Fruit fly (Drosophila melanogaster) whole organism: ENCODE measurements around the gene PolE2.

Experiments used
- CG8478 ChIP-seq: fragments of >200 bp; optimal IDR thresholded peaks from 2 replicates; lab custom pipeline; 2018; ENCODE audit warnings: inconsistent platforms
- Dll ChIP-seq: fragments of >200 bp; optimal IDR thresholded peaks from 2 replicates; lab custom pipeline; 2017
- EcR ChIP-seq, 2 experiments: fragments of >200 bp; optimal IDR thresholded peaks; 2 replicates each; lab custom pipeline; 2017; ENCODE audit warnings: missing biosample characterization in 2 of 2, missing genetic modification characterization in 2 of 2, missing genetic modification reagents in 2 of 2
- pan ChIP-seq: fragments of >200 bp; optimal IDR thresholded peaks from 2 replicates; lab custom pipeline; 2017
- psq ChIP-seq: fragments of >200 bp; optimal IDR thresholded peaks from 2 replicates; lab custom pipeline; 2017
- usp ChIP-seq: fragments of >200 bp; optimal IDR thresholded peaks from 2 replicates; lab custom pipeline; 2017; ENCODE audit warnings: missing biosample characterization, missing genetic modification characterization, mixed read lengths

PolE2 gene

dm6 chr3L:5921216-5921615 lies 24.0 kb upstream of the PolE2 start, which contains the start of gene PXo:
Gene PXo (minus strand): TSS chr3L:5921316.
- TF ChIP-seq pan (lab: Kevin White, UChicago) (no peak), usp (GFP tag; lab: Kevin White, UChicago) (no peak), EcR (GFP tag; optimal IDR thresholded peaks at IDR 0.05; lab: Kevin White, UChicago) (no peak), CG8478 (no peak), psq (lab: Kevin White, UChicago) (no peak), Dll (no peak)

- TF ChIP-seq psq (lab: Kevin White, UChicago), result no peak
- no peak for TF ChIP-seq CG8478
- TF ChIP-seq pan (lab: Kevin White, UChicago), result no peak
- no peak for TF ChIP-seq usp (GFP tag; lab: Kevin White, UChicago)
- TF ChIP-seq Dll, result no peak
- no peak for TF ChIP-seq EcR (GFP tag; optimal IDR thresholded peaks at IDR 0.05; lab: Kevin White, UChicago)
Measured at dm6 chr3L:5920778-5921177, 23.5 kb upstream of the PolE2 start.

DNA sequence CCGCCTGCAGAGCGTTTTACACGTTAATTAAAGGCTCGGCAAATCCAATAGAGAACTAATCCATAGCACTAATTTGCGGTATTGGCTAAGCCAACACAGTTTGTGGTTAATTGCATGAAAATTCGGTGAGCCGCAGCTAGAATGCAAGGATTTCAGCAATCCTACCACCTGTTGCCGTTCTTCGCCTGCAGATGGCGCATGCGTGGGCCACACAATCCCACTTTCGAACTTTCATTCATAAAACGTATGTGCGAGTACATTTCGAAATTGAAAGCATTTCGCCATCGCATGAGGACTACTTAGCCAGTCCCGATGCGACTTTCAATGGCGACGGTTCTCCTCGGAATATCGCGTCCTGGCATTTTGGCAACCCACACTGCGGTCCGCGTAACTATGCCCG lies 9.8 kb upstream of the PolE2 start, which contains the start of gene CG13288:
Gene CG13288, plus strand, starts transcription at position 305 of the 400 bp plus-strand sequence.
- TF ChIP-seq Dll, result no peak
- no peak for TF ChIP-seq CG8478
- no peak for TF ChIP-seq psq (lab: Kevin White, UChicago)
- TF ChIP-seq pan (lab: Kevin White, UChicago), result no peak
- TF ChIP-seq EcR (GFP tag; optimal IDR thresholded peaks at IDR 0.05; lab: Kevin White, UChicago), result no peak
- TF ChIP-seq usp (GFP tag; lab: Kevin White, UChicago), result no peak

dm6 chr3L:5906599-5906998 lies 9.4 kb upstream of the PolE2 start, which contains the start of gene CG10486:
Gene CG10486 (minus strand): TSS chr3L:5906699.
- TF ChIP-seq psq (lab: Kevin White, UChicago) (no peak), pan (lab: Kevin White, UChicago) (no peak), CG8478 (no peak), usp (GFP tag; lab: Kevin White, UChicago) (no peak), EcR (GFP tag; optimal IDR thresholded peaks at IDR 0.05; lab: Kevin White, UChicago) (no peak), Dll (no peak)

- no peak for TF ChIP-seq Dll
- TF ChIP-seq psq (lab: Kevin White, UChicago), result no peak
- no peak for TF ChIP-seq EcR (GFP tag; optimal IDR thresholded peaks at IDR 0.05; lab: Kevin White, UChicago)
- no peak for TF ChIP-seq CG8478
Measured at dm6 chr3L:5903955-5904354, 6.7 kb upstream of the PolE2 start, which contains the start of gene CG32413. Gene CG32413 (minus strand): TSS chr3L:5904055.

DNA sequence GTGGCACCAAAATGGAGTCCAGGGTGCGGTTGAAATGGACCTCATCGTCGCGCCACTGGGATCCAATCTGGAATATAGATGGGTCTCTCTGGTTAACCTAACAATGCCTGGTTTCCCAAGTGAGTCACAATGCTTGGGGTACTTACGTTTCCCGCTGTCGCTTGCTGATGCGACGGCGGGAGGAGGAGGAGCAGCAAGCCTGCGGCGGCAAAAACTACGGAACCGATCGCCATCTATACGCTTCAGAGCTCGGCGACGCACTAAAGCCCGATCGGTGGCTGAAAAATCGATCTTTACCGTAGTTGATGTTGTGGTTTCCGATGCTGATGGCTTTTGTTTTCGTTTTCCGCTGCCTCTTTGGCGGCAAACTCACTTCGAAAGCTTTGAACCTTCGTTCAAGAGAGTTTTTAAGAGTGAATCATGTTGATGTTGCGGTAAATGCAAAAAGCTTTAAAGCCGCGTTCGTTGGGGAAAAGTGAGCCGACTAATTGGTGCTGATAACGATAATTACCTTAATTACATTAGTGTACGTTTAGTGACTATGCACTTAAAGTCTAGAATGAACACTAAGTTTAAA lies 5.0 kb upstream of the PolE2 start, which contains the start of gene QC:
Gene QC, minus strand, starts transcription at position 268 of the 577 bp plus-strand sequence.
- TF ChIP-seq CG8478 (no peak), psq (lab: Kevin White, UChicago) (no peak), pan (lab: Kevin White, UChicago) (no peak), EcR (GFP tag; optimal IDR thresholded peaks at IDR 0.05; lab: Kevin White, UChicago) (no peak), usp (GFP tag; lab: Kevin White, UChicago) (no peak)

DNA sequence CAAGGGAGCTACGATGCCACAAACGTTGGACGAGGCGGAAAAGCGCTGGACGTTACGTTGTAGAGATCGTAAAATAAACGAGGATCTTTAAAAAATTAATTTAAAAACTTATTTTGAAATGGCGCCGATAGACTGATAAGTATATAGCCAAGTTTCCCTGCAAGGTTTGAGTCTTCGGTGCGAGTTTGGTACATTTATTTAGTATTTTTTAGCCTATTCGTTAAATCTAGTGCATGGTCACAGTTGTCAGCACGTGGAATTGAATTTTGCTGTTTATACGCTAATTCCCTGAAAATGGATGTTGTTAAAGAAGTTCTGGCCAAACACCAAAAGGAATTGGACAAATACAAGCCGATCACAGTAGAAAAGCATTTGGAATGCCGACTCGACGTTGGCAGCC lies 2.1 kb upstream of the PolE2 start, which contains the start of gene CG32409:
Gene CG32409, plus strand, starts transcription at position 224 of the 400 bp plus-strand sequence.
- TF ChIP-seq EcR (GFP tag; optimal IDR thresholded peaks at IDR 0.05; lab: Kevin White, UChicago) (no peak), pan (lab: Kevin White, UChicago) (no peak), Dll (no peak), psq (lab: Kevin White, UChicago) (no peak), usp (GFP tag; lab: Kevin White, UChicago) (no peak), CG8478 (no peak)

DNA sequence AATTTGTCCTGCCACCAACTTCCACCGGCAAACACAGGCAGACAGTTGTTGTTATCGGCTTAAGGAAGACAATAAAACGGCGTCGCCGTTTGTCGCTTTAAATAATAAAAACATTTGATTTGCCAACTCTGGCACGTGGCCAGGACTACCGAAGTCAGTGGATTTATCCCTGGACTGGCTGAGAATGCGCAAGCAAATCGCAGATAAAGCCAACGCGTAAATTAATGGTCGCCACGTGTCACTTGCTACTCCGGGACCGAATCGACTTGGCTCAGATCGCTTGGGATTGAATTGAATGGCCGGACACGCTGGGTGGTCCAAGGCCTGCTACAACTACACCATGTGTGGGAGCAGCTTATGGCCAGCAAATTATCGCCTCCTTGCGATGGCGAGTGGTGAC lies 4.2 kb downstream of the PolE2 start:
- TF ChIP-seq Dll (no peak), pan (lab: Kevin White, UChicago) (no peak), psq (lab: Kevin White, UChicago) (no peak), CG8478 (no peak), EcR (GFP tag; optimal IDR thresholded peaks at IDR 0.05; lab: Kevin White, UChicago) (no peak), usp (GFP tag; lab: Kevin White, UChicago) (no peak)

- TF ChIP-seq Dll, result no peak
- TF ChIP-seq EcR (GFP tag; optimal IDR thresholded peaks at IDR 0.05; lab: Kevin White, UChicago), result no peak
- no peak for TF ChIP-seq psq (lab: Kevin White, UChicago)
- TF ChIP-seq CG8478, result no peak
- TF ChIP-seq usp (GFP tag; lab: Kevin White, UChicago), result no peak
- TF ChIP-seq pan (lab: Kevin White, UChicago), result no peak
Measured at dm6 chr3L:5891812-5892211, 5.4 kb downstream of the PolE2 start.

- TF ChIP-seq usp (GFP tag; lab: Kevin White, UChicago) (no peak), pan (lab: Kevin White, UChicago) (no peak), EcR (GFP tag; optimal IDR thresholded peaks at IDR 0.05; lab: Kevin White, UChicago) (no peak), psq (lab: Kevin White, UChicago) (no peak), CG8478 (no peak), Dll (no peak)
Measured at dm6 chr3L:5891114-5891513, 6.1 kb downstream of the PolE2 start.

- no peak for TF ChIP-seq psq (lab: Kevin White, UChicago)
Measured at dm6 chr3L:5884735-5885134, 12.5 kb downstream of the PolE2 start.

DNA sequence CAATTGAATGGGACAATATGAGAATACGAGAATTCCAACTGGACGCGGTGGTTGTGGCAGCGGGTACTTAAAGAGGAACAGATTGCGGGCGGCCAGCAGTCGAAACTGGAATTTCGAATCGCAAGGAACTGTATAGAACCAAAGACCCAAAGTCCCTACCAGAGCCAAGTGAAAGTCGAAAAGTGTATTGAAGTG lies 15.1 kb downstream of the PolE2 start, which contains the start of gene CG13287:
Gene CG13287, plus strand, starts transcription at position 96 of the 195 bp plus-strand sequence.
- TF ChIP-seq usp (GFP tag; lab: Kevin White, UChicago), result no peak
- no peak for TF ChIP-seq CG8478
- TF ChIP-seq Dll, result no peak
